Worm (Caenorhabditis elegans) whole organism, L2 larva: ENCODE results near the gene Y17G9B.4.

Source experiments
- Y55F3AM.14 ChIP-seq: fragments of 200-800 bp; sonication (Bioruptor generic); optimal IDR thresholded peaks from 2 replicates; lab custom pipeline; 2018; ENCODE audit warnings: mild to moderate bottlenecking, missing genetic modification characterization, missing compliant biosample characterization
- aly-2 ChIP-seq: fragments of 150-350 bp; optimal IDR thresholded peaks from 2 replicates; lab custom pipeline; 2014; ENCODE audit warnings: missing biosample characterization, missing genetic modification characterization
- ama-1 ChIP-seq: fragments of 150-350 bp; optimal IDR thresholded peaks from 2 replicates; lab custom pipeline; 2018; ENCODE audit warnings: inconsistent platforms
- ceh-16 ChIP-seq: fragments of 150-350 bp; optimal IDR thresholded peaks from 2 replicates; lab custom pipeline; 2014; ENCODE audit warnings: missing biosample characterization, missing genetic modification characterization
- ceh-82 ChIP-seq: fragments of 150-350 bp; optimal IDR thresholded peaks from 2 replicates; lab custom pipeline; 2014; ENCODE audit warnings: missing biosample characterization, missing genetic modification characterization
- crh-2 ChIP-seq: sonication (generic microtip); optimal IDR thresholded peaks from 2 replicates; lab custom pipeline; 2017; ENCODE audit warnings: missing biosample characterization, missing genetic modification characterization
- egl-27 ChIP-seq: sonication (generic microtip); optimal IDR thresholded peaks from 3 replicates; lab custom pipeline; 2017; ENCODE audit warnings: missing biosample characterization, missing genetic modification reagents, missing genetic modification characterization
- elt-3 ChIP-seq: sonication (generic microtip); optimal IDR thresholded peaks from 2 replicates; lab custom pipeline; 2017; ENCODE audit warnings: missing biosample characterization, missing genetic modification characterization
- fos-1 ChIP-seq: fragments of 150-350 bp; optimal IDR thresholded peaks from 2 replicates; lab custom pipeline; 2014; ENCODE audit warnings: missing biosample characterization, missing genetic modification characterization
- gmeb-1 ChIP-seq: fragments of 150-350 bp; optimal IDR thresholded peaks from 2 replicates; lab custom pipeline; 2014; ENCODE audit warnings: missing biosample characterization, missing genetic modification characterization
- lin-11 ChIP-seq: fragments of 150-350 bp; sonication (generic microtip); optimal IDR thresholded peaks from 2 replicates; lab custom pipeline; 2014; ENCODE audit warnings: missing biosample characterization, missing genetic modification characterization, inconsistent platforms, mixed read lengths
- lin-39 ChIP-seq: fragments of 150-350 bp; optimal IDR thresholded peaks from 2 replicates; lab custom pipeline; 2014; ENCODE audit warnings: missing biosample characterization, missing genetic modification reagents, missing genetic modification characterization
- lsy-2 ChIP-seq, 2 experiments: fragments of 150-350 bp in 1 of 2; sonication (generic microtip) in 1 of 2; optimal IDR thresholded peaks; 2 replicates each; lab custom pipeline; 2014 to 2017; ENCODE audit warnings: missing biosample characterization in 2 of 2, missing genetic modification characterization in 2 of 2
- mbf-1 ChIP-seq: sonication (generic microtip); optimal IDR thresholded peaks from 2 replicates; lab custom pipeline; 2017; ENCODE audit warnings: missing biosample characterization, missing genetic modification characterization
- mdl-1 ChIP-seq, 2 experiments: fragments of 150-350 bp in 1 of 2; sonication (generic microtip) in 1 of 2; optimal IDR thresholded peaks; 2 replicates each; lab custom pipeline; 2017; ENCODE audit warnings: missing biosample characterization in 2 of 2, missing genetic modification characterization in 2 of 2
- nhr-11 ChIP-seq: fragments of 150-350 bp; optimal IDR thresholded peaks from 2 replicates; lab custom pipeline; 2014; ENCODE audit warnings: missing biosample characterization, missing genetic modification characterization
- nhr-129 ChIP-seq: fragments of 150-350 bp; optimal IDR thresholded peaks from 2 replicates; lab custom pipeline; 2014; ENCODE audit warnings: missing biosample characterization, missing genetic modification characterization
- nhr-21 ChIP-seq: fragments of 150-350 bp; optimal IDR thresholded peaks from 2 replicates; lab custom pipeline; 2014; ENCODE audit warnings: missing biosample characterization, missing genetic modification characterization
- nhr-237 ChIP-seq: fragments of 150-350 bp; optimal IDR thresholded peaks from 2 replicates; lab custom pipeline; 2014; ENCODE audit warnings: missing biosample characterization, missing genetic modification characterization
- nhr-25 ChIP-seq: fragments of 150-350 bp; sonication (generic microtip); optimal IDR thresholded peaks from 3 replicates; lab custom pipeline; 2014; ENCODE audit warnings: missing biosample characterization, missing genetic modification characterization
- nhr-6 ChIP-seq: fragments of 150-350 bp; optimal IDR thresholded peaks from 2 replicates; lab custom pipeline; 2014; ENCODE audit warnings: missing biosample characterization, missing genetic modification characterization
- nhr-77 ChIP-seq: fragments of 150-350 bp; optimal IDR thresholded peaks from 2 replicates; lab custom pipeline; 2014; ENCODE audit warnings: missing biosample characterization, missing genetic modification characterization
- peb-1 ChIP-seq: fragments of 150-350 bp; optimal IDR thresholded peaks from 2 replicates; lab custom pipeline; 2014; ENCODE audit warnings: missing biosample characterization, missing genetic modification characterization
- skn-1 ChIP-seq: sonication (generic microtip); optimal IDR thresholded peaks from 2 replicates; lab custom pipeline; 2017; ENCODE audit warnings: missing biosample characterization, missing genetic modification characterization
- sma-3 ChIP-seq: sonication (generic microtip); optimal IDR thresholded peaks from 2 replicates; lab custom pipeline; 2016; ENCODE audit warnings: missing genetic modification reagents, missing genetic modification characterization, missing compliant biosample characterization
- snpc-4 ChIP-seq: fragments of 150-350 bp; optimal IDR thresholded peaks from 2 replicates; lab custom pipeline; 2014; ENCODE audit warnings: missing biosample characterization, missing genetic modification characterization
- unc-39 ChIP-seq: fragments of 150-350 bp; optimal IDR thresholded peaks from 2 replicates; lab custom pipeline; 2014; ENCODE audit warnings: missing biosample characterization, missing genetic modification characterization
- unc-55 ChIP-seq: fragments of 150-350 bp; sonication (generic microtip); optimal IDR thresholded peaks from 3 replicates; lab custom pipeline; 2014; ENCODE audit warnings: missing biosample characterization, missing genetic modification reagents, missing genetic modification characterization
- unc-62 ChIP-seq: fragments of 150-350 bp; optimal IDR thresholded peaks from 2 replicates; lab custom pipeline; 2014; ENCODE audit warnings: missing biosample characterization, missing genetic modification reagents, missing genetic modification characterization
- zag-1 ChIP-seq: fragments of 150-350 bp; optimal IDR thresholded peaks from 2 replicates; lab custom pipeline; 2014; ENCODE audit warnings: missing biosample characterization, missing genetic modification characterization
- ztf-1 ChIP-seq: fragments of 200-800 bp; sonication (Bioruptor generic); conservative IDR thresholded peaks from 2 replicates; pipeline ENCODE4 v1.3.6; 2022; ENCODE audit warnings: missing genetic modification characterization, missing compliant biosample characterization
- ztf-11 ChIP-seq: sonication (generic microtip); optimal IDR thresholded peaks from 2 replicates; lab custom pipeline; 2017; ENCODE audit warnings: missing biosample characterization, missing genetic modification characterization
- ztf-4 ChIP-seq: fragments of 150-350 bp; optimal IDR thresholded peaks from 2 replicates; lab custom pipeline; 2014; ENCODE audit warnings: missing biosample characterization, missing genetic modification characterization

Gene Y17G9B.4

ce11 chrIV:4755929-4756655, 4.2 kb downstream of the Y17G9B.4 start, which contains the start of the genes fbxb-77 and Y17G9B.11:
Gene fbxb-77, minus strand, starts transcription at chrIV:4756157.
Gene Y17G9B.11, plus strand, starts transcription at chrIV:4756605.
- TF ChIP-seq ztf-11 (tag; lab: Kevin White, UChicago), result no peak
- TF ChIP-seq sma-3 (GFP tag; lab: Kevin White, UChicago), result no peak
- TF ChIP-seq unc-39 (tag; lab: Kevin White, UChicago), result no peak
- TF ChIP-seq egl-27 (tag; lab: Kevin White, UChicago), result no peak
- TF ChIP-seq mdl-1 (tag; optimal IDR thresholded peaks at IDR 0.05; lab: Kevin White, UChicago), result no peak
- TF ChIP-seq ceh-82, result no peak
- TF ChIP-seq nhr-77 (tag; lab: Kevin White, UChicago), result no peak
- TF ChIP-seq lin-11, result no peak
- no peak for TF ChIP-seq zag-1 (tag; lab: Kevin White, UChicago)
- TF ChIP-seq nhr-6, result no peak

- peak in 1 of 2 experiments; percentile 24 for TF ChIP-seq lsy-2 (tag; optimal IDR thresholded peaks at IDR 0.05; lab: Kevin White, UChicago)
- TF ChIP-seq crh-2, result no peak
Measured at ce11 chrIV:4758659-4759058, 6.7 kb downstream of the Y17G9B.4 start, which contains the start of gene Y17G9B.8. Gene Y17G9B.8, minus strand, starts transcription at chrIV:4758840.

- TF ChIP-seq nhr-6, result no peak
- no peak for TF ChIP-seq peb-1 (tag; lab: Kevin White, UChicago)
- TF ChIP-seq skn-1 (tag; lab: Kevin White, UChicago), result no peak
- no peak for TF ChIP-seq unc-55 (GFP tag; lab: Kevin White, UChicago)
- no peak for TF ChIP-seq aly-2
- no peak for TF ChIP-seq ceh-16 (tag; lab: Kevin White, UChicago)
- TF ChIP-seq nhr-77 (tag; lab: Kevin White, UChicago), result no peak
- TF ChIP-seq lin-39 (tag; lab: Kevin White, UChicago), result no peak
- no peak for TF ChIP-seq unc-62
- TF ChIP-seq lin-11, result no peak
- no peak for TF ChIP-seq fos-1 (tag; lab: Kevin White, UChicago)
- TF ChIP-seq zag-1 (tag; lab: Kevin White, UChicago), result no peak
- no peak for TF ChIP-seq ztf-4
- no peak for TF ChIP-seq nhr-25 (tag; lab: Kevin White, UChicago)
- no peak for TF ChIP-seq snpc-4 (tag; lab: Kevin White, UChicago)
- no peak for TF ChIP-seq ztf-11 (tag; lab: Kevin White, UChicago)
Measured at ce11 chrIV:4760378-4761084, 8.6 kb downstream of the Y17G9B.4 start, which contains the start of the genes memi-1 and cyp-31A3. Gene memi-1, minus strand, starts transcription at chrIV:4760428. Gene cyp-31A3, plus strand, starts transcription at chrIV:4761049.

- TF ChIP-seq lsy-2 (tag; optimal IDR thresholded peaks at IDR 0.05; lab: Kevin White, UChicago), result peak in 1 of 2 experiments; percentile 52
- TF ChIP-seq, all 48 proteins: peak for 1; not testable (repeated sequence) for 47
Measured at ce11 chrIV:4762990-4763545, 11.1 kb downstream of the Y17G9B.4 start.

- TF ChIP-seq lin-11, result no peak
- TF ChIP-seq mbf-1, result no peak
- no peak for TF ChIP-seq unc-62
- TF ChIP-seq nhr-129 (tag; lab: Kevin White, UChicago), result no peak
- TF ChIP-seq snpc-4 (tag; lab: Kevin White, UChicago), result no peak
Measured at ce11 chrIV:4763844-4764243, 11.9 kb downstream of the Y17G9B.4 start, which contains the start of gene Y17G9B.2. Gene Y17G9B.2, plus strand, starts transcription at chrIV:4764144.

ce11 chrIV:4764422-4764821, 12.5 kb downstream of the Y17G9B.4 start, which contains the start of gene npp-26:
Gene npp-26, plus strand, starts transcription at chrIV:4764722.
- TF ChIP-seq mdl-1 (tag; optimal IDR thresholded peaks at IDR 0.05; lab: Kevin White, UChicago), result no peak
- TF ChIP-seq unc-62, result no peak
- TF ChIP-seq nhr-11 (tag; lab: Kevin White, UChicago), result no peak
- no peak for TF ChIP-seq elt-3 (tag; lab: Kevin White, UChicago)
- no peak for TF ChIP-seq nhr-237 (tag; lab: Kevin White, UChicago)
- no peak for TF ChIP-seq zag-1 (tag; lab: Kevin White, UChicago)
- no peak for TF ChIP-seq unc-39 (tag; lab: Kevin White, UChicago)
- TF ChIP-seq skn-1 (tag; lab: Kevin White, UChicago), result no peak
- no peak for TF ChIP-seq ztf-1 (GFP tag; lab: Robert Waterston, UW)
- no peak for TF ChIP-seq nhr-21 (tag; lab: Kevin White, UChicago)
- TF ChIP-seq ztf-4, result no peak
- no peak for TF ChIP-seq nhr-25 (tag; lab: Kevin White, UChicago)
- TF ChIP-seq Y55F3AM.14 (GFP tag; lab: Kevin White, UChicago), result no peak
- TF ChIP-seq nhr-129 (tag; lab: Kevin White, UChicago), result no peak
- no peak for TF ChIP-seq gmeb-1
- no peak for TF ChIP-seq ama-1
- no peak for TF ChIP-seq crh-2
- no peak for TF ChIP-seq aly-2
